Fruit fly (Drosophila melanogaster): ENCODE data around the gene CG46434.

dm6 chr3L:19557996-19558375, 14.0 kb upstream of the CG46434 start:
- TF ChIP-seq CG7101 (tag; optimal IDR thresholded peaks at IDR 0.05) (no peak), CG11617 (GFP tag; optimal IDR thresholded peaks at IDR 0.05) (no peak)
